Worm (Caenorhabditis elegans) whole organism, mixed stage, embryonic: ENCODE data around the gene chc-1.
"Not testable (repeated sequence)": the region's sequence is repeated elsewhere in the genome, so short reads cannot be mapped to it uniquely, and the experiment has no call there.

Experiments used
- M03D4.4 ChIP-seq: sonication (generic microtip); optimal IDR thresholded peaks from 2 replicates; lab custom pipeline; 2017; ENCODE audit warnings: mild to moderate bottlenecking, missing genetic modification characterization, missing compliant biosample characterization
- bed-3 ChIP-seq: fragments of 200-800 bp; sonication (Bioruptor generic); optimal IDR thresholded peaks from 3 replicates; lab custom pipeline; 2018; ENCODE audit warnings: mild to moderate bottlenecking, missing genetic modification characterization, moderate library complexity, missing compliant biosample characterization
- blmp-1 ChIP-seq: fragments of 150-350 bp; optimal IDR thresholded peaks from 2 replicates; lab custom pipeline; 2014; ENCODE audit warnings: missing biosample characterization, missing genetic modification characterization
- ceh-39 ChIP-seq: fragments of 150-350 bp; optimal IDR thresholded peaks from 2 replicates; lab custom pipeline; 2014; ENCODE audit warnings: missing biosample characterization, missing genetic modification characterization
- ceh-83 ChIP-seq: fragments of 200-800 bp; sonication (Bioruptor generic); optimal IDR thresholded peaks from 2 replicates; lab custom pipeline; 2018; ENCODE audit warnings: mild to moderate bottlenecking, missing genetic modification characterization, missing compliant biosample characterization
- ces-1 ChIP-seq: fragments of 150-350 bp; optimal IDR thresholded peaks from 2 replicates; lab custom pipeline; 2014; ENCODE audit warnings: missing biosample characterization, missing genetic modification reagents, missing genetic modification characterization
- drap-1 ChIP-seq: fragments of 200-800 bp; sonication (Bioruptor generic); optimal IDR thresholded peaks from 3 replicates; lab custom pipeline; 2018; ENCODE audit warnings: mild to moderate bottlenecking, missing genetic modification characterization, missing compliant biosample characterization
- elt-1 ChIP-seq: sonication (generic microtip); optimal IDR thresholded peaks from 2 replicates; lab custom pipeline; 2017; ENCODE audit warnings: missing genetic modification characterization, mild to moderate bottlenecking, missing compliant biosample characterization, antibody characterized with exemption, moderate library complexity, borderline replicate concordance; ENCODE audit not compliant: insufficient read depth
- flh-1 ChIP-seq: fragments of 200-800 bp; sonication (Bioruptor generic); optimal IDR thresholded peaks from 2 replicates; lab custom pipeline; 2018; ENCODE audit warnings: mild to moderate bottlenecking, missing genetic modification characterization, moderate library complexity, missing compliant biosample characterization
- ham-2 ChIP-seq: fragments of 200-800 bp; sonication (Bioruptor generic); optimal IDR thresholded peaks from 2 replicates; lab custom pipeline; 2018; ENCODE audit warnings: mild to moderate bottlenecking, missing genetic modification characterization, missing compliant biosample characterization
- hlh-1 ChIP-seq: fragments of 150-350 bp; optimal IDR thresholded peaks from 2 replicates; lab custom pipeline; 2014; ENCODE audit warnings: missing biosample characterization, missing genetic modification reagents, missing genetic modification characterization
- lin-13 ChIP-seq: fragments of 150-350 bp; optimal IDR thresholded peaks from 2 replicates; lab custom pipeline; 2014; ENCODE audit warnings: missing biosample characterization, missing genetic modification characterization
- lin-32 ChIP-seq: fragments of 200-800 bp; sonication (Bioruptor generic); optimal IDR thresholded peaks from 2 replicates; lab custom pipeline; 2018; ENCODE audit warnings: mild to moderate bottlenecking, missing genetic modification characterization, missing compliant biosample characterization
- lsy-2 ChIP-seq: fragments of 150-350 bp; optimal IDR thresholded peaks from 2 replicates; lab custom pipeline; 2014; ENCODE audit warnings: missing biosample characterization, missing genetic modification characterization
- mab-5 ChIP-seq: fragments of 150-350 bp; optimal IDR thresholded peaks from 2 replicates; lab custom pipeline; 2014; ENCODE audit warnings: missing biosample characterization, missing genetic modification characterization
- mep-1 ChIP-seq: fragments of 150-350 bp; optimal IDR thresholded peaks from 2 replicates; lab custom pipeline; 2017; ENCODE audit warnings: missing biosample characterization, missing genetic modification reagents, missing genetic modification characterization, inconsistent platforms
- mls-2 ChIP-seq: sonication (generic microtip); optimal IDR thresholded peaks from 2 replicates; lab custom pipeline; 2016; ENCODE audit warnings: mild to moderate bottlenecking, missing genetic modification characterization, moderate library complexity, missing compliant biosample characterization
- nhr-12 ChIP-seq: fragments of 150-350 bp; optimal IDR thresholded peaks from 2 replicates; lab custom pipeline; 2014; ENCODE audit warnings: missing biosample characterization, missing genetic modification characterization
- nhr-2 ChIP-seq: fragments of 150-350 bp; optimal IDR thresholded peaks from 2 replicates; lab custom pipeline; 2014; ENCODE audit warnings: missing biosample characterization, missing genetic modification characterization
- nhr-237 ChIP-seq: fragments of 150-350 bp; optimal IDR thresholded peaks from 2 replicates; lab custom pipeline; 2014; ENCODE audit warnings: missing biosample characterization, missing genetic modification characterization
- nhr-28 ChIP-seq: fragments of 150-350 bp; optimal IDR thresholded peaks from 2 replicates; lab custom pipeline; 2014; ENCODE audit warnings: missing biosample characterization, missing genetic modification characterization
- nhr-76 ChIP-seq: sonication (generic microtip); optimal IDR thresholded peaks from 2 replicates; lab custom pipeline; 2017; ENCODE audit warnings: missing biosample characterization, missing genetic modification characterization
- pha-4 ChIP-seq: fragments of 150-350 bp; optimal IDR thresholded peaks from 2 replicates; lab custom pipeline; 2018; ENCODE audit warnings: missing biosample characterization, missing genetic modification reagents, missing genetic modification characterization
- snpc-4 ChIP-seq: fragments of 150-350 bp; optimal IDR thresholded peaks from 2 replicates; lab custom pipeline; 2014; ENCODE audit warnings: missing biosample characterization, missing genetic modification characterization
- sptf-1 ChIP-seq: sonication (generic microtip); optimal IDR thresholded peaks from 2 replicates; lab custom pipeline; 2017; ENCODE audit warnings: mild to moderate bottlenecking, missing genetic modification characterization, moderate library complexity, missing compliant biosample characterization
- tbx-8 ChIP-seq: fragments of 200-800 bp; sonication (Bioruptor generic); optimal IDR thresholded peaks from 2 replicates; lab custom pipeline; 2018; ENCODE audit warnings: mild to moderate bottlenecking, missing genetic modification characterization, moderate library complexity, missing compliant biosample characterization
- unc-120 ChIP-seq: sonication (generic microtip); optimal IDR thresholded peaks from 2 replicates; lab custom pipeline; 2017; ENCODE audit warnings: missing genetic modification characterization, missing compliant biosample characterization; ENCODE audit not compliant: poor library complexity, severe bottlenecking
- unc-39 ChIP-seq: fragments of 150-350 bp; optimal IDR thresholded peaks from 2 replicates; lab custom pipeline; 2014; ENCODE audit warnings: missing biosample characterization, missing genetic modification characterization
- unc-62 ChIP-seq: fragments of 150-350 bp; optimal IDR thresholded peaks from 2 replicates; lab custom pipeline; 2014; ENCODE audit warnings: missing biosample characterization, missing genetic modification reagents, missing genetic modification characterization
- zip-8 ChIP-seq: fragments of 150-350 bp; optimal IDR thresholded peaks from 2 replicates; lab custom pipeline; 2014; ENCODE audit warnings: missing biosample characterization, missing genetic modification characterization
- ztf-11 ChIP-seq: fragments of 150-350 bp; optimal IDR thresholded peaks from 2 replicates; lab custom pipeline; 2014; ENCODE audit warnings: missing biosample characterization, missing genetic modification characterization

chc-1 gene

ce11 chrIII:10216585-10217278, 13.1 kb downstream of the chc-1 start, which contains the start of gene cts-1:
Gene cts-1 (minus strand): TSS chrIII:10216635.
- TF ChIP-seq ham-2 (GFP tag; lab: Kevin White, UChicago): no peak
- TF ChIP-seq lin-32: no peak
- peak; percentile 23 for TF ChIP-seq ces-1 (GFP tag; lab: Kevin White, UChicago)
- TF ChIP-seq unc-39: no peak
- peak; percentile 76 for TF ChIP-seq lsy-2
- no peak for TF ChIP-seq snpc-4 (tag; lab: Kevin White, UChicago)
- peak; percentile 53 for TF ChIP-seq unc-62 (GFP tag; lab: Kevin White, UChicago)
- TF ChIP-seq nhr-237 (tag; lab: Kevin White, UChicago): peak; percentile 46
- peak; percentile 49 for TF ChIP-seq mep-1 (tag; lab: Kevin White, UChicago)
- TF ChIP-seq M03D4.4 (tag; lab: Kevin White, UChicago): peak; percentile 42
- TF ChIP-seq tbx-8 (GFP tag; lab: Kevin White, UChicago): no peak
- TF ChIP-seq nhr-76 (tag; lab: Kevin White, UChicago): no peak
- peak; percentile 58 for TF ChIP-seq unc-120
- TF ChIP-seq lin-13 (tag; lab: Kevin White, UChicago): peak; percentile 2
- peak; percentile 23 for TF ChIP-seq hlh-1 (tag; lab: Kevin White, UChicago)
- TF ChIP-seq sptf-1: peak; percentile 40
- no peak for TF ChIP-seq mls-2 (tag; lab: Kevin White, UChicago)

ce11 chrIII:10218587-10218986, 15.0 kb downstream of the chc-1 start, which contains the start of the genes rde-4 and cox-14:
Gene rde-4 (minus strand): TSS chrIII:10218646.
Gene cox-14 (plus strand): TSS chrIII:10218942.
- peak; percentile 88 for TF ChIP-seq mep-1 (tag; lab: Kevin White, UChicago)
- TF ChIP-seq unc-120: peak; percentile 1
- no peak for TF ChIP-seq elt-1 (tag; lab: Kevin White, UChicago)
- TF ChIP-seq nhr-12 (tag; lab: Kevin White, UChicago): no peak
- peak; percentile 3 for TF ChIP-seq unc-62 (GFP tag; lab: Kevin White, UChicago)
- no peak for TF ChIP-seq sptf-1
- TF ChIP-seq lin-13 (tag; lab: Kevin White, UChicago): peak; percentile 63
- peak; percentile 60 for TF ChIP-seq nhr-237 (tag; lab: Kevin White, UChicago)
- TF ChIP-seq lsy-2: peak; percentile 99
- peak; percentile 39 for TF ChIP-seq hlh-1 (tag; lab: Kevin White, UChicago)
- TF ChIP-seq pha-4 (tag; lab: Kevin White, UChicago): peak; percentile 49
- TF ChIP-seq ces-1 (GFP tag; lab: Kevin White, UChicago): peak; percentile 83

DNA sequence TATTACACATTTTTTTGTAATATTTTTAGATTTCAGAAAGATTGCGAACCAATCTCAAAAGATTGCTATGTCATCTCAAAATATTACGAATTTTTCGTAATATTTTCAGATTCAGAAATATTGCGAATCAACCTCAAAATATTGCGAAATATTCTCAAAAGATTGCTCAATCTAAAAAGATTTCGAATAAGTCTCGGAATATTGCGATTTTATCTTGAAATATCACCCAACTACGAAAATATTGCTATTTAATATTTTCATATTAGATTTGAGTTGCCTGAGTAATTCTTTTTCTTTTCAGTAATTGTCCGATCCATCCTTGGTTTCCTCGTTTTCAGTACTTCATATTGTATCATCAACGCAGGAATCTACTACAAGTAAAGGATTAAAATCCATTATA, 18.2 kb downstream of the chc-1 start, which contains the start of gene Y70G10A.4:
Gene Y70G10A.4, plus strand, starts transcription at position 301 of the 400 bp plus-strand sequence.
- not testable (repeated sequence) for TF ChIP-seq zip-8, nhr-28, nhr-12 (tag; lab: Kevin White, UChicago)

ce11 chrIII:10231641-10232040, 28.0 kb downstream of the chc-1 start:
- no peak for TF ChIP-seq ceh-83
- no peak for TF ChIP-seq tbx-8 (GFP tag; lab: Kevin White, UChicago)
- TF ChIP-seq elt-1 (tag; lab: Kevin White, UChicago): no peak
- no peak for TF ChIP-seq mab-5 (tag; lab: Kevin White, UChicago)
- no peak for TF ChIP-seq ztf-11 (tag; lab: Kevin White, UChicago)
- TF ChIP-seq bed-3 (GFP tag; lab: Kevin White, UChicago): no peak
- no peak for TF ChIP-seq blmp-1 (tag; lab: Kevin White, UChicago)
- TF ChIP-seq mls-2 (tag; lab: Kevin White, UChicago): no peak
- TF ChIP-seq nhr-237 (tag; lab: Kevin White, UChicago): no peak
- no peak for TF ChIP-seq unc-120
- no peak for TF ChIP-seq ceh-39 (tag; lab: Kevin White, UChicago)

DNA sequence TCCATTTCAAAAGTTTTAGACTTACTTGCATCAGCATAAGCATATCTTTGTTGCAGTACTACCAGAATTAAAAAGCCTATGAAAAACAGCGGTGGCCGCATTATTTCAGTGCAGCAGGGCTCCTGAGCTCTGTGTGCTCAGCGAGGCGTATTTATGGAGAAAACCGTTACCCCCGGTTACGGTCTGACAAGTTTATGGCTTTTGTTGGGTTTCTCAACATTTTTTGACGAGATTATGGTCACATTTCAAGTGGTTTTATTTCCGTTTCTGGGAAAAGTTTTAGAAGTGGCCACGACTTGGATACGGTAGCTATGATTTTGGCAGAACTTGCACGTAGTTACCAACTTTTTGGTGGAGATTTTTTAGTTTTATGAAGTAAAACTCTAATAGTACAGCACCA, 30.4 kb downstream of the chc-1 start, which contains the start of gene paml-1:
Gene paml-1, minus strand, starts transcription at position 101 of the 400 bp plus-strand sequence.
- TF ChIP-seq ceh-39 (tag; lab: Kevin White, UChicago): no peak
- no peak for TF ChIP-seq nhr-237 (tag; lab: Kevin White, UChicago)
- TF ChIP-seq drap-1 (GFP tag; lab: Kevin White, UChicago): no peak
- no peak for TF ChIP-seq hlh-1 (tag; lab: Kevin White, UChicago)
- no peak for TF ChIP-seq unc-62 (GFP tag; lab: Kevin White, UChicago)
- no peak for TF ChIP-seq sptf-1
- no peak for TF ChIP-seq mls-2 (tag; lab: Kevin White, UChicago)
- no peak for TF ChIP-seq snpc-4 (tag; lab: Kevin White, UChicago)
- no peak for TF ChIP-seq lin-32
- no peak for TF ChIP-seq flh-1 (GFP tag; lab: Kevin White, UChicago)
- TF ChIP-seq ceh-83: no peak
- TF ChIP-seq mab-5 (tag; lab: Kevin White, UChicago): no peak
- no peak for TF ChIP-seq zip-8 (tag; lab: Kevin White, UChicago)
- TF ChIP-seq lin-13 (tag; lab: Kevin White, UChicago): no peak
- TF ChIP-seq nhr-2 (tag; lab: Kevin White, UChicago): no peak
- no peak for TF ChIP-seq unc-120
